Worm (Caenorhabditis elegans) whole organism, early embryonic: Measurements from ENCODE around the gene lrch-1.

ENCODE experiments used
- B0310.2 ChIP-seq: sonication (generic microtip); optimal IDR thresholded peaks from 2 replicates; lab custom pipeline; 2016; ENCODE audit warnings: mild to moderate bottlenecking, missing genetic modification characterization, missing compliant biosample characterization
- F13C5.2 ChIP-seq: sonication (generic microtip); optimal IDR thresholded peaks from 2 replicates; lab custom pipeline; 2017; ENCODE audit warnings: mild to moderate bottlenecking, missing genetic modification characterization, inconsistent platforms, missing compliant biosample characterization
- aly-1 ChIP-seq: sonication (generic microtip); optimal IDR thresholded peaks from 2 replicates; lab custom pipeline; 2016; ENCODE audit warnings: missing genetic modification characterization, missing compliant biosample characterization
- ama-1 ChIP-seq: fragments of 150-350 bp; optimal IDR thresholded peaks from 2 replicates; lab custom pipeline; 2014
- ceh-13 ChIP-seq: fragments of 200-800 bp; sonication (Bioruptor generic); optimal IDR thresholded peaks from 2 replicates; lab custom pipeline; 2018; ENCODE audit warnings: mild to moderate bottlenecking, missing genetic modification characterization, missing compliant biosample characterization
- ceh-36 ChIP-seq: sonication (generic microtip); optimal IDR thresholded peaks from 2 replicates; lab custom pipeline; 2016; ENCODE audit warnings: missing genetic modification characterization, inconsistent platforms, missing compliant biosample characterization
- ets-7 ChIP-seq: sonication (generic microtip); optimal IDR thresholded peaks from 2 replicates; lab custom pipeline; 2016; ENCODE audit warnings: missing genotype, missing genetic modification characterization, missing compliant biosample characterization
- flt-1 ChIP-seq: fragments of 200-800 bp; sonication (Bioruptor generic); IDR thresholded peaks from 2 replicates; pipeline ENCODE4 v1.3.6; 2022; ENCODE audit warnings: missing genetic modification characterization, missing compliant biosample characterization
- hmbx-1 ChIP-seq: sonication (generic microtip); optimal IDR thresholded peaks from 2 replicates; lab custom pipeline; 2016; ENCODE audit warnings: mild to moderate bottlenecking, missing genetic modification characterization, missing compliant biosample characterization
- hmg-4 ChIP-seq: fragments of 200-800 bp; sonication (Bioruptor generic); optimal IDR thresholded peaks from 2 replicates; lab custom pipeline; 2018; ENCODE audit warnings: mild to moderate bottlenecking, missing genetic modification characterization, missing compliant biosample characterization
- hnd-1 ChIP-seq: sonication (generic microtip); optimal IDR thresholded peaks from 2 replicates; lab custom pipeline; 2016; ENCODE audit warnings: missing genetic modification characterization, missing compliant biosample characterization
- pes-1 ChIP-seq: fragments of 200-800 bp; sonication (Bioruptor generic); IDR thresholded peaks from 2 replicates; pipeline ENCODE4 v1.3.6; 2022; ENCODE audit warnings: missing genetic modification reagents, missing genetic modification characterization, missing compliant biosample characterization
- scrt-1 ChIP-seq: fragments of 200-800 bp; sonication (Bioruptor generic); IDR thresholded peaks from 2 replicates; pipeline ENCODE4 v1.3.6; 2022; ENCODE audit warnings: missing genetic modification characterization, missing compliant biosample characterization
- sea-1 ChIP-seq: fragments of 200-800 bp; sonication (Bioruptor generic); conservative IDR thresholded peaks from 2 replicates; pipeline ENCODE4 v1.3.6; 2022; ENCODE audit warnings: missing genetic modification characterization, missing compliant biosample characterization
- tbx-11 ChIP-seq: fragments of 200-800 bp; sonication (Bioruptor generic); IDR thresholded peaks from 2 replicates; pipeline ENCODE4 v1.3.6; 2022; ENCODE audit warnings: missing genetic modification characterization, missing compliant biosample characterization
- tbx-37 ChIP-seq: fragments of 200-800 bp; sonication (Bioruptor generic); conservative IDR thresholded peaks from 2 replicates; pipeline ENCODE4 v1.3.6; 2022; ENCODE audit warnings: missing genetic modification reagents, missing genetic modification characterization, missing compliant biosample characterization
- tra-4 ChIP-seq: sonication (generic microtip); optimal IDR thresholded peaks from 2 replicates; lab custom pipeline; 2017; ENCODE audit warnings: missing genetic modification characterization, missing compliant biosample characterization

The lrch-1 gene

DNA sequence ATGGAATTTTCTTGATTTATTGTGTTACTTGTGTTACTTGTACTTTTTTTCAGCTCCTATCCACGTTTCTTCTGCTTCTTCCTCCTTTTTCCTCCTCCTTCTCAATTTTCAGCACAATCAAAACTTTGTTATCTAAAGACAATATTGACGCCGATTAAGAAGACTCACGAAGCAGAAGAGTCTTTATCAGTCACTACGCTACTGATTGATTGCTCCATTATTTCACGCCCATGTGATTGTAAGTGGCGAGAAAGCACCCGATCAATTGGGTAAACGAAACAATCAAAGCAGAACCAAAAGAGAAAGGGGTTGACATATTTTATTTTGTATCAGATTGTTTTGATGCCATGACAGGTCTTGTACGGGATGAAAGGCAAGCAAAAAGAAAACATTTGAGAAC, 47.2 kb downstream of the lrch-1 start, which contains the start of gene T25B2.2:
T25B2.2 (plus strand) TSS at position 392 of the 400 bp plus-strand sequence.
- TF ChIP-seq tbx-37 (GFP tag; lab: Robert Waterston, UW) = no peak
- TF ChIP-seq hmg-4 (GFP tag; lab: Kevin White, UChicago) = no peak
- no peak for TF ChIP-seq B0310.2 (tag; lab: Kevin White, UChicago)
- no peak for TF ChIP-seq ceh-13
- no peak for TF ChIP-seq tra-4 (tag; lab: Kevin White, UChicago)
- TF ChIP-seq hnd-1 = no peak
- no peak for TF ChIP-seq ceh-36 (tag; lab: Kevin White, UChicago)
- TF ChIP-seq sea-1 (GFP tag; lab: Robert Waterston, UW) = no peak
- TF ChIP-seq ets-7 (tag; lab: Kevin White, UChicago) = no peak

DNA sequence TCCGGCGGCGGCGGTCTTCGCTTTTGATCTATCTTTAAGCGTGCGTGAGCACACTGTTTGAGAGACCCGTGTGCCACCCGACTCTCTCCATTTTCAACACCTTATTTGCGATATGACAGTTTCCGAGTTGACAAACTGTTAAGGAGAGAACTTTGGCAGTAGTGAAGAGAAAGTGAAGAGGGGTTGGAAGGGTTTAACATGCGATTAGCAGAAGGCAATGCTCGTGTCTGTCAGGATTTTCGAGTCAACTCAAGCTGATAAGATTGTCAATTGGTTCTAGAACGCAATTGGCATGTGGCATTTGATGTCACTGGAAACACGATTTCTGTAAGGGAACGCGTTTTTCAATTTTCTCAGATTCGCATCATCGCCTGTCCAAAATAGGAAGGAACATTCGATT, 49.1 kb downstream of the lrch-1 start:
- TF ChIP-seq sea-1 (GFP tag; lab: Robert Waterston, UW) (no peak), F13C5.2 (tag; lab: Kevin White, UChicago) (no peak), tra-4 (tag; lab: Kevin White, UChicago) (no peak), hmbx-1 (tag; lab: Kevin White, UChicago) (no peak), hmg-4 (GFP tag; lab: Kevin White, UChicago) (no peak), scrt-1 (GFP tag; lab: Robert Waterston, UW) (no peak), tbx-37 (GFP tag; lab: Robert Waterston, UW) (no peak), hnd-1 (no peak)

DNA sequence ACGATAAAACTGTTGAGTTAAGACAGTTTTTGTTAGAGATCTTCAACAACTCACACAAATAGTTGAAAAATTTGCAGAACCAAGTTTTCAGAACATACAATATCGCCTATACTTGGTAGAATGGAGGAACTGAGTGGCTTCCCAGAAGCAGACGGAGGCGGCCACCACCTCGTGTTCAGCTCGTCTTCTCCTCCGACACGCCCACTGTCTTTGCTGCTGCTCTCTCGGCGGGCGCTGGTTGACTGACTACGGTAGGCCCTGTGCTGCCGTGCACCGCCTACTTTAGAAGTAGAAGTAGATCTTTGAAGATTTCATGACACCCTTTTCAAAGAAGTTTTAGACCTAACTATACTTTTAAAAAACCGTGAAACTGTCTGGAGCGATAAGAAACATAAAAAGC, 54.4 kb downstream of the lrch-1 start:
- TF ChIP-seq hmg-4 (GFP tag; lab: Kevin White, UChicago) (no peak), tbx-37 (GFP tag; lab: Robert Waterston, UW) (no peak), F13C5.2 (tag; lab: Kevin White, UChicago) (no peak), flt-1 (GFP tag; lab: Robert Waterston, UW) (no peak), hmbx-1 (tag; lab: Kevin White, UChicago) (no peak), sea-1 (GFP tag; lab: Robert Waterston, UW) (no peak), ceh-13 (no peak), tbx-11 (GFP tag; lab: Robert Waterston, UW) (no peak), B0310.2 (tag; lab: Kevin White, UChicago) (no peak), ama-1 (lab: Kevin White, UChicago) (no peak), ets-7 (tag; lab: Kevin White, UChicago) (no peak), pes-1 (GFP tag; lab: Robert Waterston, UW) (no peak), hnd-1 (no peak), ceh-36 (tag; lab: Kevin White, UChicago) (no peak), scrt-1 (GFP tag; lab: Robert Waterston, UW) (no peak), aly-1 (tag; lab: Kevin White, UChicago) (no peak), tra-4 (tag; lab: Kevin White, UChicago) (no peak)

- TF ChIP-seq sea-1 (GFP tag; lab: Robert Waterston, UW) = no peak
- TF ChIP-seq tra-4 (tag; lab: Kevin White, UChicago) = no peak
- no peak for TF ChIP-seq flt-1 (GFP tag; lab: Robert Waterston, UW)
- TF ChIP-seq tbx-11 (GFP tag; lab: Robert Waterston, UW) = no peak
- TF ChIP-seq scrt-1 (GFP tag; lab: Robert Waterston, UW) = no peak
- TF ChIP-seq B0310.2 (tag; lab: Kevin White, UChicago) = no peak
- no peak for TF ChIP-seq ceh-13
These were observed 56.0 kb downstream of the lrch-1 start, which contains the start of gene odd-2 for ce11 chrX:6160427-6160826. TSS of gene odd-2 (minus strand) at chrX:6160527.

- no peak for TF ChIP-seq ets-7 (tag; lab: Kevin White, UChicago)
- TF ChIP-seq hmg-4 (GFP tag; lab: Kevin White, UChicago) = no peak
- TF ChIP-seq flt-1 (GFP tag; lab: Robert Waterston, UW) = no peak
- TF ChIP-seq scrt-1 (GFP tag; lab: Robert Waterston, UW) = no peak
- no peak for TF ChIP-seq ceh-13
- no peak for TF ChIP-seq tra-4 (tag; lab: Kevin White, UChicago)
- TF ChIP-seq tbx-37 (GFP tag; lab: Robert Waterston, UW) = no peak
- no peak for TF ChIP-seq ceh-36 (tag; lab: Kevin White, UChicago)
- no peak for TF ChIP-seq sea-1 (GFP tag; lab: Robert Waterston, UW)
- TF ChIP-seq B0310.2 (tag; lab: Kevin White, UChicago) = no peak
- no peak for TF ChIP-seq ama-1 (lab: Kevin White, UChicago)
- TF ChIP-seq tbx-11 (GFP tag; lab: Robert Waterston, UW) = no peak
- no peak for TF ChIP-seq hnd-1
- TF ChIP-seq hmbx-1 (tag; lab: Kevin White, UChicago) = no peak
These were observed 56.9 kb downstream of the lrch-1 start for ce11 chrX:6159562-6159961.
